Worm (Caenorhabditis elegans): ENCODE data around the gene cyp-33B1.

- no peak for TF ChIP-seq xnd-1 (tag; optimal IDR thresholded peaks at IDR 0.05)
- no peak for TF ChIP-seq F57C9.4 (tag; optimal IDR thresholded peaks at IDR 0.05)
- TF ChIP-seq ama-1 (optimal IDR thresholded peaks at IDR 0.05), result no peak
- no peak for TF ChIP-seq ama-1 (GFP tag; optimal IDR thresholded peaks at IDR 0.05)
- no peak for TF ChIP-seq unc-130 (GFP tag; optimal IDR thresholded peaks at IDR 0.05)
- no peak for TF ChIP-seq him-1 (tag; optimal IDR thresholded peaks at IDR 0.05)
- no peak for TF ChIP-seq pha-4 (tag; optimal IDR thresholded peaks at IDR 0.05)
- no peak for TF ChIP-seq cebp-1 (GFP tag; IDR thresholded peaks at IDR 0.05)
- no peak for TF ChIP-seq cebp-1 (tag; optimal IDR thresholded peaks at IDR 0.05)
- TF ChIP-seq ceh-79 (tag; optimal IDR thresholded peaks at IDR 0.05), result no peak
- TF ChIP-seq ccch-3 (GFP tag; optimal IDR thresholded peaks at IDR 0.05), result no peak
- TF ChIP-seq F33H1.4 (GFP tag; IDR thresholded peaks at IDR 0.05), result no peak
- no peak for TF ChIP-seq lin-54 (GFP tag; optimal IDR thresholded peaks at IDR 0.05)
- no peak for TF ChIP-seq hmg-20 (GFP tag; IDR thresholded peaks at IDR 0.05)
Measured at ce11 chrV:9053235-9053634, 12.1 kb downstream of the cyp-33B1 start.

Measured in whole organism, young adult.